Worm (Caenorhabditis elegans) whole organism, L2 larva: Measurements from ENCODE around the gene srd-43.

Source experiments
- F13H6.1 ChIP-seq: sonication (generic microtip); optimal IDR thresholded peaks from 2 replicates; lab custom pipeline; 2016; ENCODE audit warnings: missing genetic modification characterization, missing compliant biosample characterization
- R02D3.7 ChIP-seq: fragments of 150-350 bp; optimal IDR thresholded peaks from 2 replicates; lab custom pipeline; 2014; ENCODE audit warnings: missing biosample characterization, missing genetic modification characterization
- Y55F3AM.14 ChIP-seq: fragments of 200-800 bp; sonication (Bioruptor generic); optimal IDR thresholded peaks from 2 replicates; lab custom pipeline; 2018; ENCODE audit warnings: mild to moderate bottlenecking, missing genetic modification characterization, missing compliant biosample characterization
- ZK546.5 ChIP-seq: sonication (generic microtip); optimal IDR thresholded peaks from 2 replicates; lab custom pipeline; 2017; ENCODE audit warnings: missing biosample characterization, missing genetic modification characterization
- alr-1 ChIP-seq: fragments of 150-350 bp; optimal IDR thresholded peaks from 2 replicates; lab custom pipeline; 2014; ENCODE audit warnings: missing biosample characterization, missing genetic modification characterization
- aly-2 ChIP-seq: fragments of 150-350 bp; optimal IDR thresholded peaks from 2 replicates; lab custom pipeline; 2014; ENCODE audit warnings: missing biosample characterization, missing genetic modification characterization
- ama-1 ChIP-seq: fragments of 150-350 bp; optimal IDR thresholded peaks from 2 replicates; lab custom pipeline; 2018; ENCODE audit warnings: inconsistent platforms
- blmp-1 ChIP-seq: sonication (generic microtip); optimal IDR thresholded peaks from 2 replicates; lab custom pipeline; 2017; ENCODE audit warnings: missing genetic modification characterization, mild to moderate bottlenecking, missing compliant biosample characterization, antibody characterized with exemption, moderate library complexity; ENCODE audit not compliant: insufficient read depth
- ceh-82 ChIP-seq: fragments of 150-350 bp; optimal IDR thresholded peaks from 2 replicates; lab custom pipeline; 2014; ENCODE audit warnings: missing biosample characterization, missing genetic modification characterization
- egl-27 ChIP-seq: sonication (generic microtip); optimal IDR thresholded peaks from 3 replicates; lab custom pipeline; 2017; ENCODE audit warnings: missing biosample characterization, missing genetic modification reagents, missing genetic modification characterization
- elt-1 ChIP-seq: fragments of 150-350 bp; optimal IDR thresholded peaks from 2 replicates; lab custom pipeline; 2014; ENCODE audit warnings: missing biosample characterization, missing genetic modification characterization
- fos-1 ChIP-seq: fragments of 150-350 bp; optimal IDR thresholded peaks from 2 replicates; lab custom pipeline; 2014; ENCODE audit warnings: missing biosample characterization, missing genetic modification characterization
- gmeb-1 ChIP-seq: fragments of 150-350 bp; optimal IDR thresholded peaks from 2 replicates; lab custom pipeline; 2014; ENCODE audit warnings: missing biosample characterization, missing genetic modification characterization
- lin-13 ChIP-seq: fragments of 150-350 bp; optimal IDR thresholded peaks from 2 replicates; lab custom pipeline; 2014; ENCODE audit warnings: missing biosample characterization, missing genetic modification reagents, missing genetic modification characterization
- lin-39 ChIP-seq: fragments of 150-350 bp; optimal IDR thresholded peaks from 2 replicates; lab custom pipeline; 2014; ENCODE audit warnings: missing biosample characterization, missing genetic modification reagents, missing genetic modification characterization
- lsy-2 ChIP-seq, 2 experiments: fragments of 150-350 bp in 1 of 2; sonication (generic microtip) in 1 of 2; optimal IDR thresholded peaks; 2 replicates each; lab custom pipeline; 2014 to 2017; ENCODE audit warnings: missing biosample characterization in 2 of 2, missing genetic modification characterization in 2 of 2
- mab-5 ChIP-seq: fragments of 150-350 bp; optimal IDR thresholded peaks from 2 replicates; lab custom pipeline; 2014; ENCODE audit warnings: missing biosample characterization, missing genetic modification characterization
- mdl-1 ChIP-seq, 2 experiments: fragments of 150-350 bp in 1 of 2; sonication (generic microtip) in 1 of 2; optimal IDR thresholded peaks; 2 replicates each; lab custom pipeline; 2017; ENCODE audit warnings: missing biosample characterization in 2 of 2, missing genetic modification characterization in 2 of 2
- nhr-10 ChIP-seq: sonication (generic microtip); optimal IDR thresholded peaks from 2 replicates; lab custom pipeline; 2017; ENCODE audit warnings: missing biosample characterization, missing genetic modification characterization
- nhr-12 ChIP-seq: fragments of 150-350 bp; optimal IDR thresholded peaks from 2 replicates; lab custom pipeline; 2014; ENCODE audit warnings: missing biosample characterization, missing genetic modification characterization
- nhr-129 ChIP-seq: fragments of 150-350 bp; optimal IDR thresholded peaks from 2 replicates; lab custom pipeline; 2014; ENCODE audit warnings: missing biosample characterization, missing genetic modification characterization
- nhr-237 ChIP-seq: fragments of 150-350 bp; optimal IDR thresholded peaks from 2 replicates; lab custom pipeline; 2014; ENCODE audit warnings: missing biosample characterization, missing genetic modification characterization
- nhr-25 ChIP-seq: fragments of 150-350 bp; sonication (generic microtip); optimal IDR thresholded peaks from 3 replicates; lab custom pipeline; 2014; ENCODE audit warnings: missing biosample characterization, missing genetic modification characterization
- nhr-6 ChIP-seq: fragments of 150-350 bp; optimal IDR thresholded peaks from 2 replicates; lab custom pipeline; 2014; ENCODE audit warnings: missing biosample characterization, missing genetic modification characterization
- peb-1 ChIP-seq: fragments of 150-350 bp; optimal IDR thresholded peaks from 2 replicates; lab custom pipeline; 2014; ENCODE audit warnings: missing biosample characterization, missing genetic modification characterization
- sem-4 ChIP-seq: fragments of 150-350 bp; optimal IDR thresholded peaks from 2 replicates; lab custom pipeline; 2014; ENCODE audit warnings: missing biosample characterization, missing genetic modification reagents, missing genetic modification characterization
- skn-1 ChIP-seq: sonication (generic microtip); optimal IDR thresholded peaks from 2 replicates; lab custom pipeline; 2017; ENCODE audit warnings: missing biosample characterization, missing genetic modification characterization
- sma-3 ChIP-seq: sonication (generic microtip); optimal IDR thresholded peaks from 2 replicates; lab custom pipeline; 2016; ENCODE audit warnings: missing genetic modification reagents, missing genetic modification characterization, missing compliant biosample characterization
- sma-9 ChIP-seq, 2 experiments: fragments of 150-350 bp in 1 of 2; sonication (generic microtip) in 1 of 2; optimal IDR thresholded peaks; 2 replicates each; lab custom pipeline; 2014 to 2016; ENCODE audit warnings: missing genetic modification characterization in 2 of 2, mild to moderate bottlenecking in 1 of 2, missing biosample characterization in 1 of 2, missing compliant biosample characterization in 1 of 2, missing genetic modification reagents in 1 of 2, moderate library complexity in 1 of 2
- unc-39 ChIP-seq: fragments of 150-350 bp; optimal IDR thresholded peaks from 2 replicates; lab custom pipeline; 2014; ENCODE audit warnings: missing biosample characterization, missing genetic modification characterization
- unc-55 ChIP-seq: fragments of 150-350 bp; sonication (generic microtip); optimal IDR thresholded peaks from 3 replicates; lab custom pipeline; 2014; ENCODE audit warnings: missing biosample characterization, missing genetic modification reagents, missing genetic modification characterization
- unc-62 ChIP-seq: fragments of 150-350 bp; optimal IDR thresholded peaks from 2 replicates; lab custom pipeline; 2014; ENCODE audit warnings: missing biosample characterization, missing genetic modification reagents, missing genetic modification characterization
- zag-1 ChIP-seq: fragments of 150-350 bp; optimal IDR thresholded peaks from 2 replicates; lab custom pipeline; 2014; ENCODE audit warnings: missing biosample characterization, missing genetic modification characterization
- ztf-11 ChIP-seq: sonication (generic microtip); optimal IDR thresholded peaks from 2 replicates; lab custom pipeline; 2017; ENCODE audit warnings: missing biosample characterization, missing genetic modification characterization
- ztf-4 ChIP-seq: fragments of 150-350 bp; optimal IDR thresholded peaks from 2 replicates; lab custom pipeline; 2014; ENCODE audit warnings: missing biosample characterization, missing genetic modification characterization

srd-43 gene

DNA sequence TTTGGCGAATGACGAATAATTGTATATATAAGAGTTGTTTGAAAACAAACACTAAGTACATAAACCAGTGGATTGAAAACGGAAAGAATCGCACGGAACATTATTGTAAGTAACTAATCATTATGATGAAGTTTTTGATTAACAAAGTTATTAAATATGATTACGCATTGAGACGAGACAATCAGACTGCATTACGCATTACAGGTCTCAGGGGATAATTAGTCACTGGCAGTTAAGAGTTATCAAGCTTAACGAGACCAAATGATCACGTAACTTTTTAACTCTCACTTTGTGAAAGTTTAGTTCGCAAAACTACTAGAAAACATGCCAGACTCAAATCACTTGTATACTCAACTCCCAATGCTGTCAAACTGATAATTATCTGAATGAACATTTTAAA is 2.3 kb downstream of the srd-43 start, which contains the start of gene srd-42:
srd-42 (minus strand) TSS at position 101 of the 400 bp plus-strand sequence.
- TF ChIP-seq ZK546.5 (tag; lab: Kevin White, UChicago) (no peak), ztf-4 (tag; lab: Kevin White, UChicago) (no peak), nhr-25 (no peak), nhr-10 (tag; lab: Kevin White, UChicago) (no peak), Y55F3AM.14 (no peak), nhr-12 (no peak), sem-4 (tag; lab: Kevin White, UChicago) (no peak), ama-1 (lab: Kevin White, UChicago) (no peak), elt-1 (no peak)
- TF ChIP-seq, all 48 proteins: peak for 0

ce11 chrX:13300503-13300902 is 5.1 kb downstream of the srd-43 start, which contains the start of gene srd-39:
TSS of gene srd-39 (minus strand) at chrX:13300603.
- TF ChIP-seq sma-9 (GFP tag; optimal IDR thresholded peaks at IDR 0.05; lab: Kevin White, UChicago) (no peak), sma-9 (tag; optimal IDR thresholded peaks at IDR 0.05; lab: Kevin White, UChicago) (no peak), nhr-129 (no peak), sma-3 (GFP tag; lab: Kevin White, UChicago) (no peak)

DNA sequence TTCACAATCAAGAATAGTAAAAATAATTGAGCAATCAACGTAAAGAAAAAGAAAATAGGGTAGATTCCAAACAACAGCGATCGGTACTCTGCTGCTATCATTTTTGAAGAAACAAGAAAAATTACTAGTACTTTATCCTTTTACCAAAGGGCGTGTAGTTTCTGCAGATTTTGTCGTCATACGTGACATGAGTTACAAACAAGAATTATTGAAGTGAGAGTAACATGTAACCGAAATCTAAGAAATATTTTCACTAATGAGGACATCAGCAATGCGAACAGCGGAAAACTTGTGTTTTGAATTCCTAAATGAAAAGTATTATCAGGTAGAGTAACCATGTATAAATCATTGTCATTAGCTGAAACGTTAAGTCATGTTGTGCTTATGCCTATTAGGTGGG is 11.0 kb downstream of the srd-43 start, which contains the start of gene srd-36:
srd-36 (minus strand) TSS at position 101 of the 400 bp plus-strand sequence.
- TF ChIP-seq lin-13 (GFP tag; lab: Kevin White, UChicago) (no peak), skn-1 (tag; lab: Kevin White, UChicago) (no peak), ZK546.5 (tag; lab: Kevin White, UChicago) (no peak)

ce11 chrX:13293023-13293422 is 12.6 kb downstream of the srd-43 start:
- TF ChIP-seq ama-1 (lab: Kevin White, UChicago) (no peak), lsy-2 (tag; optimal IDR thresholded peaks at IDR 0.05; lab: Kevin White, UChicago) (no peak), unc-55 (no peak), sem-4 (tag; lab: Kevin White, UChicago) (no peak), zag-1 (no peak), nhr-6 (tag; lab: Kevin White, UChicago) (no peak), ztf-4 (tag; lab: Kevin White, UChicago) (no peak), alr-1 (tag; lab: Kevin White, UChicago) (no peak), nhr-10 (tag; lab: Kevin White, UChicago) (no peak), lin-39 (no peak), nhr-237 (tag; lab: Kevin White, UChicago) (no peak), fos-1 (tag; lab: Kevin White, UChicago) (no peak), blmp-1 (no peak), Y55F3AM.14 (no peak), ZK546.5 (tag; lab: Kevin White, UChicago) (no peak), F13H6.1 (tag; lab: Kevin White, UChicago) (no peak), peb-1 (tag; lab: Kevin White, UChicago) (no peak), unc-62 (GFP tag; lab: Kevin White, UChicago) (no peak), R02D3.7 (tag; lab: Kevin White, UChicago) (no peak)

- TF ChIP-seq lin-39 (no peak), egl-27 (tag; lab: Kevin White, UChicago) (no peak), gmeb-1 (tag; lab: Kevin White, UChicago) (no peak), elt-1 (no peak), mab-5 (tag; lab: Kevin White, UChicago) (no peak), ztf-11 (tag; lab: Kevin White, UChicago) (no peak), sma-3 (GFP tag; lab: Kevin White, UChicago) (no peak), mdl-1 (tag; optimal IDR thresholded peaks at IDR 0.05; lab: Kevin White, UChicago) (no peak), nhr-6 (tag; lab: Kevin White, UChicago) (no peak), unc-39 (no peak), ceh-82 (tag; lab: Kevin White, UChicago) (no peak), aly-2 (tag; lab: Kevin White, UChicago) (no peak)
Observed at ce11 chrX:13291506-13291905, 14.1 kb downstream of the srd-43 start, which contains the start of gene srd-38. TSS of gene srd-38 (plus strand) at chrX:13291806.
